Worm (Caenorhabditis elegans): ENCODE measurements around the gene T13C2.2.

ce11 chrII:6823912-6824311 lies 31.9 kb downstream of the T13C2.2 start:
- no peak for TF ChIP-seq hmg-1.2 (GFP tag; IDR thresholded peaks at IDR 0.05)
- TF ChIP-seq nhr-120 (GFP tag; IDR thresholded peaks at IDR 0.05): no peak
- TF ChIP-seq mxl-1 (tag; optimal IDR thresholded peaks at IDR 0.05): no peak
- TF ChIP-seq snpc-4 (GFP tag; optimal IDR thresholded peaks at IDR 0.05): no peak
- TF ChIP-seq snpc-4 (tag; optimal IDR thresholded peaks at IDR 0.05): no peak
- TF ChIP-seq unc-62 (GFP tag; optimal IDR thresholded peaks at IDR 0.05): no peak
- TF ChIP-seq pbrm-1 (GFP tag; IDR thresholded peaks at IDR 0.05): no peak
- no peak for TF ChIP-seq ztf-22 (GFP tag; optimal IDR thresholded peaks at IDR 0.05)
- TF ChIP-seq C17E4.6 (GFP tag; IDR thresholded peaks at IDR 0.05): no peak
- no peak for TF ChIP-seq B0336.3 (GFP tag; IDR thresholded peaks at IDR 0.05)
- TF ChIP-seq cebp-1 (GFP tag; IDR thresholded peaks at IDR 0.05): no peak
- no peak for TF ChIP-seq cebp-1 (tag; optimal IDR thresholded peaks at IDR 0.05)
- no peak for TF ChIP-seq pha-4 (tag; optimal IDR thresholded peaks at IDR 0.05)
